Worm (Caenorhabditis elegans) whole organism, L4/young adult: ENCODE measurements around the gene C33H5.1.

ENCODE experiments used
- W03F9.2 ChIP-seq: fragments of 150-350 bp; optimal IDR thresholded peaks from 2 replicates; lab custom pipeline; 2014; ENCODE audit warnings: missing biosample characterization, missing genetic modification characterization
- dao-5 ChIP-seq: sonication (generic microtip); optimal IDR thresholded peaks from 2 replicates; lab custom pipeline; 2016; ENCODE audit warnings: missing genotype, missing genetic modification characterization, moderate library complexity, missing compliant biosample characterization
- him-1 ChIP-seq: sonication (generic microtip); optimal IDR thresholded peaks from 2 replicates; lab custom pipeline; 2016; ENCODE audit warnings: missing genotype, missing genetic modification reagents, missing genetic modification characterization, missing compliant biosample characterization

ce11 chrIV:7783801-7784411 is 24.8 kb upstream of the C33H5.1 start, which contains the start of gene tag-321:
- TF ChIP-seq dao-5 (no peak), him-1 (tag; lab: Kevin White, UChicago) (no peak), W03F9.2 (tag; lab: Kevin White, UChicago) (no peak)
